Worm (Caenorhabditis elegans): ENCODE measurements around the gene sri-50.

DNA sequence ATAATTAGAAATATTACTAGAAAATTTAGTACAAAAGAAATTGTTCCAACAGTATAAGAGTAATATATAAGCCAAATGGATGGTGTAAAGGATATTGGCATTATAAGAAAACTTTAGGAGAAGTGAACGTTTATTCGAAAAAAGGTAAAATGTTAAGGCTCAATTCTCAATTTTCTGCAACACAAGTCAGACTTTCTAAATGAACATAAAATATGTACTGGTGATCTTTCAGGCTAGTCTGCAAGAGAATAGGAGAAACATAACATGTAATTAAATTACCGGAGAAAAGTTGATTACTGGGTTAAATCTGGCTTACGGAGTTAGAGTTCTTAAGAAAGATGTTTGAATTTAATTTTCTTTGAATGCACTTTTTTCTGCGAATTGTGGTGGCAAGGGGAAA, 46.8 kb upstream of the sri-50 start, which contains the start of gene sri-33:
- no peak for TF ChIP-seq ceh-36 (tag; optimal IDR thresholded peaks at IDR 0.05)
- TF ChIP-seq pes-1 (GFP tag; IDR thresholded peaks at IDR 0.05), result no peak
- TF ChIP-seq ama-1 (optimal IDR thresholded peaks at IDR 0.05), result no peak
- no peak for TF ChIP-seq ets-7 (tag; optimal IDR thresholded peaks at IDR 0.05)
- TF ChIP-seq F13C5.2 (tag; optimal IDR thresholded peaks at IDR 0.05), result no peak
- no peak for TF ChIP-seq ceh-13 (GFP tag; optimal IDR thresholded peaks at IDR 0.05)
- TF ChIP-seq hmbx-1 (tag; optimal IDR thresholded peaks at IDR 0.05), result no peak
- TF ChIP-seq tra-4 (tag; optimal IDR thresholded peaks at IDR 0.05), result no peak
- no peak for TF ChIP-seq tbx-11 (GFP tag; IDR thresholded peaks at IDR 0.05)
- no peak for TF ChIP-seq flt-1 (GFP tag; IDR thresholded peaks at IDR 0.05)

Measured in whole organism, early embryonic.